Fruit fly (Drosophila melanogaster): Measurements from ENCODE around the gene Cpr78Ca.
A peak's percentile ranks its signal among the peaks of the same experiment; 100 is the strongest.

DNA sequence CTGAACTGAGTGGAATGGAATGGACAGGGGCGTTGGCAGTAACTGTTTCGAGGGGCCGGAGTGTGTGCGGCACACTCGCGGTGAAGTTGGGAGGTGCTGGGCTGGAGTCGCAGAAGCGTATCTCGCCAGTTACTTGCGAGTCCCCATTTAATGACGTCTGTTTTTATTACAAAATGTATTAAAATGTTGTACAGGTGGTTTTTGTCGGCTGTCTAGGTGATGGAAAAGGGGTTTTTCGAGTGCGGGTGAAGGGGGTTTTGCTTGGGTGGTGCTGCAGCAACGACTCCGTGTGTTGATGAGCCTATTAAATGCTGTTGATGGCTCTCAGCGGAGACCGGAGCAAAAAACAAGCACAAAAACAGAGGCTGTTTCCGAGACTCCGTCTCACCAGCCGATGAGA is 41.2 kb downstream of the Cpr78Ca start:
- TF ChIP-seq Blimp-1 (GFP tag; optimal IDR thresholded peaks at IDR 0.05) (no peak), CG8632 (GFP tag; optimal IDR thresholded peaks at IDR 0.05) (peak; percentile 61), ss (GFP tag; optimal IDR thresholded peaks at IDR 0.05) (peak; percentile 60 to 85), CG6854 (GFP tag; optimal IDR thresholded peaks at IDR 0.05) (no peak), CG1621 (tag; optimal IDR thresholded peaks at IDR 0.05) (peak; percentile 83), CG3919 (GFP tag; optimal IDR thresholded peaks at IDR 0.05) (peak; percentile 72), CG11902 (GFP tag; optimal IDR thresholded peaks at IDR 0.05) (peak; percentile 34), Sox14 (GFP tag; optimal IDR thresholded peaks at IDR 0.05) (peak; percentile 56), CG10669 (GFP tag; optimal IDR thresholded peaks at IDR 0.05) (peak; percentile 70), spab (GFP tag; optimal IDR thresholded peaks at IDR 0.05) (peak; percentile 64), CG6163 (GFP tag; IDR thresholded peaks at IDR 0.05) (peak; percentile 82), salr (GFP tag; optimal IDR thresholded peaks at IDR 0.05) (peak in 1 of 2 experiments; percentile 49)

All from whole organism, prepupa.